Fruit fly (Drosophila melanogaster) ovary, adult (tissue): Measurements from ENCODE around the gene CG33920.

Experiments
- CG17801 ChIP-seq: fragments of 200-800 bp; optimal IDR thresholded peaks from 2 replicates; lab custom pipeline; 2019; ENCODE audit warnings: missing biosample characterization, mild to moderate bottlenecking, missing genetic modification characterization, moderate library complexity; ENCODE audit not compliant: partially characterized antibody

CG33920 gene

DNA sequence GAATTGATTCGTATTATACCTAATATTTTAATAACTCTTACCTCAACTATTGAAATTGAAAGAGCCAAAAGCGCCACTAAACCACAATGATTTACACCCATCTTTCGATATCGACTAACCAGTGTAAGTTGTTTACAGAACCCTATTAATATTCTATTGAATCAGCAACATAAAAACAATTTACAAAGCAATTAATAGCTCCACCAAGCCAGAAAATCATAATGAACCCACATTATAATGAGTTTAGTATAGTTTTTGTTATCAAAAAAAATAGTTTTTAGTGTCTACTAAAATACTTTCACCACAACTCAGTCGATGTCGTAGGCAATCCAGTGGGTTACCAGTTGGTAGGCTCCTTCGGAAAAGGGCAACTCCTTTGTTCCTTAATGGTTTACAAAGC is at the start of gene CG33920:
Gene CG33920 (minus strand): TSS at position 101 of the 400 bp plus-strand sequence.
- no peak for TF ChIP-seq CG17801 (GFP tag; lab: Kevin White, UChicago)

dm6 chr3R:31089985-31090384 is 45.1 kb upstream of the CG33920 start:
- no peak for TF ChIP-seq CG17801 (GFP tag; lab: Kevin White, UChicago)

- no peak for TF ChIP-seq CG17801 (GFP tag; lab: Kevin White, UChicago)
Measured at dm6 chr3R:31086394-31086793, 41.5 kb upstream of the CG33920 start.

DNA sequence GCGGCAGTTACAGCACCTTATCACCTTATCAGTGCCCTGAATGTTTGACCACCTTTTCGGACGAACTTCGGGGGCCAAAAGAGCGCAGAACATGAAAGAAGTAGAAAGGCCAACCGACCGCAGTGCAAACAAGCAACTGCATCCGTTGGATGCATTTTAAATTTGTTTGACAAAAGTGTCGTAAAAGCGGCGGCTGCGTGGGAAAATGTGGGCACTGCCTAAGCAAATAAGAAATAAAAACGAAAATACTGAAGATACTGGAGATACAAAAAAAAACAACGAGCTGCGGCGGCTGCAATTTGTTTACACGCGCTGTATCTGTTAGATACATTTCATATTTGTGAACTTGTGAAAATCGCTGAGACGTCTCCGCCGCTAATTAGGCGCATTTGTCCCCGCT is 25.8 kb upstream of the CG33920 start:
- TF ChIP-seq CG17801 (GFP tag; lab: Kevin White, UChicago): no peak

dm6 chr3R:31066356-31066755 is 21.5 kb upstream of the CG33920 start:
- TF ChIP-seq CG17801 (GFP tag; lab: Kevin White, UChicago): no peak

DNA sequence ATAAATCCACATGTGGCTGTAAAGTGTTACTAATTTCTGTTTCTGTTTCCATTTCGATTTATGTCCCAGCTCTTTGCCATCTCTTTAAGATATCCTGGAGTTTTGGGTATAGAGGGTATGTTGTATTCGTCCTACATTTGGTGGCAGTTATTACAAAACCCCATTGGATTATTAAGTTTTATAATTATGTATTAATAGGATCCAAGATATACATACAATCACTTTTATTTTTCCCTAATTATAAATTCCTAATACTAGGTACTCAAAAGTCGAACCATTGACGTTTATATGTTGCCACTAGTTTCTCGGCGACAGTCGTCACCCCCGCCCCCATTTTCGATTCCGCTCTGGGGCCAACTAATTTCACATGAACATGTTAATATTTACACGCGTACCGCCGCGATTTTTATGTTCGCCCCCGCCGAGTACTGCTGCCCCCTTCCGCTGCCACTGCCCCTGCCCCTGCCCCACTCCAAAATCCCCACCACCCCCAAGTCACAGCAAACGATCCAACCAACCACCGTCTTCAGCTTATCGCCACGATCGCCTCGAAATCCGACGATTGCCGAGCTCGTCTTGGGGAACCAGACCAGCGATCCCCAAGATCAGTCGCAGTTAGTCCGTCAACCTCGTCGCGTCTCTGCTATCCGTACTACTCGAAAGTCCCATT is 19.9 kb upstream of the CG33920 start, which contains the start of gene Sox100B:
Gene Sox100B (plus strand): TSS at position 601 of the 670 bp plus-strand sequence.
- TF ChIP-seq CG17801 (GFP tag; lab: Kevin White, UChicago): no peak

dm6 chr3R:31062344-31062964 is 17.5 kb upstream of the CG33920 start:
- peak; percentile 88 for TF ChIP-seq CG17801 (GFP tag; lab: Kevin White, UChicago)

dm6 chr3R:31060708-31061625 is 16.1 kb upstream of the CG33920 start, which contains the start of gene dco:
Gene dco, minus strand, starts transcription at chr3R:31061210.
- peak; percentile 41 for TF ChIP-seq CG17801 (GFP tag; lab: Kevin White, UChicago)

- no peak for TF ChIP-seq CG17801 (GFP tag; lab: Kevin White, UChicago)
Measured at dm6 chr3R:31059807-31060707, 15.2 kb upstream of the CG33920 start.

DNA sequence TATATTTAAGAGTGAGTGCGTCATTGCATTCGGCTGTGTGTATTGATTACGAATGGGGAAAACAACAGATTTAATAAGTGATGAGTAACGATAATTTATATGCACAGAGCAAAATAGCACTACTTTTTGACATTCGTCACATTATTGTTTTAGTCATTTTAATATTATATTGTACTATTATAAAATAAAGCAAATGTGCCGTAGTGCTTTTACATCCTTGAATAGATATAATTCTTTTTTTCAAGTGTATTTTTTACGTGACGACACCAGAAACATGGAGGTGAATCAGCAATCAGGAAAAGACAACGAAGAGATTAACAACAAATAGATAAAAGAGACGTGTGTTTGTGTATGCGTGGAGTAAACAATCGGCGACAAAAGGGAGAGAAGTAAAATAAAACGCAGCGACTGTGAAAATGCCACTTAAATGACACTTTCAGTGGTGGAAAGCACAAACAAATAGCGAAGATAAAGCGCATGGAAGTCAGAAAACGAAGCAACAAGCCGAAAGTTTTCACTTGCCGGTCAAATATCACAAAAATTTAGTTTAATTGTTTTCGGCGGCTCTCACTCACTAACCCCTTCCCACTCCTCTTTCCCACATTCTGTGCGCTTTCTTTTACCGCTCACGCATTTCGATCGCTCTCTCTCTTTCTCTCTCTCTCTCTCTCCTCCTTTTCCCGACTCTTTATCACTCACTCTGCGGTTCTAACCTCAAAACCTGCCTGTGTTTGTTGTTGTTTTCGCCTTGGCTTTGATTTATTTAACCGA is 14.3 kb upstream of the CG33920 start:
- TF ChIP-seq CG17801 (GFP tag; lab: Kevin White, UChicago): peak; percentile 91

dm6 chr3R:31053784-31054221 is 8.9 kb upstream of the CG33920 start, which contains the start of gene Chchd3:
Gene Chchd3, minus strand, starts transcription at chr3R:31053915.
- no peak for TF ChIP-seq CG17801 (GFP tag; lab: Kevin White, UChicago)

dm6 chr3R:31048629-31049028 is 3.7 kb upstream of the CG33920 start, which contains the start of gene Alp4:
Gene Alp4, plus strand, starts transcription at chr3R:31048929.
- TF ChIP-seq CG17801 (GFP tag; lab: Kevin White, UChicago): no peak
